Worm (Caenorhabditis elegans) whole organism, mixed stage, embryonic: Measurements from ENCODE around the gene idhb-1.
A peak's percentile ranks its signal among the peaks of the same experiment; 100 is the strongest.

Experiments
- M03D4.4 ChIP-seq: sonication (generic microtip); optimal IDR thresholded peaks from 2 replicates; lab custom pipeline; 2017; ENCODE audit warnings: mild to moderate bottlenecking, missing genetic modification characterization, missing compliant biosample characterization
- bed-3 ChIP-seq: fragments of 200-800 bp; sonication (Bioruptor generic); optimal IDR thresholded peaks from 3 replicates; lab custom pipeline; 2018; ENCODE audit warnings: mild to moderate bottlenecking, missing genetic modification characterization, moderate library complexity, missing compliant biosample characterization
- ceh-43 ChIP-seq: fragments of 200-800 bp; sonication (Bioruptor generic); optimal IDR thresholded peaks from 2 replicates; lab custom pipeline; 2018; ENCODE audit warnings: mild to moderate bottlenecking, missing genetic modification characterization, moderate library complexity, missing compliant biosample characterization
- ceh-83 ChIP-seq: fragments of 200-800 bp; sonication (Bioruptor generic); optimal IDR thresholded peaks from 2 replicates; lab custom pipeline; 2018; ENCODE audit warnings: mild to moderate bottlenecking, missing genetic modification characterization, missing compliant biosample characterization
- ces-1 ChIP-seq: fragments of 150-350 bp; optimal IDR thresholded peaks from 2 replicates; lab custom pipeline; 2014; ENCODE audit warnings: missing biosample characterization, missing genetic modification reagents, missing genetic modification characterization
- drap-1 ChIP-seq: fragments of 200-800 bp; sonication (Bioruptor generic); optimal IDR thresholded peaks from 3 replicates; lab custom pipeline; 2018; ENCODE audit warnings: mild to moderate bottlenecking, missing genetic modification characterization, missing compliant biosample characterization
- elt-1 ChIP-seq: sonication (generic microtip); optimal IDR thresholded peaks from 2 replicates; lab custom pipeline; 2017; ENCODE audit warnings: missing genetic modification characterization, mild to moderate bottlenecking, missing compliant biosample characterization, antibody characterized with exemption, moderate library complexity, borderline replicate concordance; ENCODE audit not compliant: insufficient read depth
- elt-3 ChIP-seq: fragments of 150-350 bp; optimal IDR thresholded peaks from 2 replicates; lab custom pipeline; 2014; ENCODE audit warnings: missing biosample characterization, missing genetic modification characterization
- flh-1 ChIP-seq: fragments of 200-800 bp; sonication (Bioruptor generic); optimal IDR thresholded peaks from 2 replicates; lab custom pipeline; 2018; ENCODE audit warnings: mild to moderate bottlenecking, missing genetic modification characterization, moderate library complexity, missing compliant biosample characterization
- ham-2 ChIP-seq: fragments of 200-800 bp; sonication (Bioruptor generic); optimal IDR thresholded peaks from 2 replicates; lab custom pipeline; 2018; ENCODE audit warnings: mild to moderate bottlenecking, missing genetic modification characterization, missing compliant biosample characterization
- hlh-1 ChIP-seq: fragments of 150-350 bp; optimal IDR thresholded peaks from 2 replicates; lab custom pipeline; 2014; ENCODE audit warnings: missing biosample characterization, missing genetic modification reagents, missing genetic modification characterization
- lin-32 ChIP-seq: fragments of 200-800 bp; sonication (Bioruptor generic); optimal IDR thresholded peaks from 2 replicates; lab custom pipeline; 2018; ENCODE audit warnings: mild to moderate bottlenecking, missing genetic modification characterization, missing compliant biosample characterization
- lsy-2 ChIP-seq: fragments of 150-350 bp; optimal IDR thresholded peaks from 2 replicates; lab custom pipeline; 2014; ENCODE audit warnings: missing biosample characterization, missing genetic modification characterization
- mab-5 ChIP-seq: fragments of 150-350 bp; optimal IDR thresholded peaks from 2 replicates; lab custom pipeline; 2014; ENCODE audit warnings: missing biosample characterization, missing genetic modification characterization
- mep-1 ChIP-seq: fragments of 150-350 bp; optimal IDR thresholded peaks from 2 replicates; lab custom pipeline; 2017; ENCODE audit warnings: missing biosample characterization, missing genetic modification reagents, missing genetic modification characterization, inconsistent platforms
- nhr-12 ChIP-seq: fragments of 150-350 bp; optimal IDR thresholded peaks from 2 replicates; lab custom pipeline; 2014; ENCODE audit warnings: missing biosample characterization, missing genetic modification characterization
- nhr-2 ChIP-seq: fragments of 150-350 bp; optimal IDR thresholded peaks from 2 replicates; lab custom pipeline; 2014; ENCODE audit warnings: missing biosample characterization, missing genetic modification characterization
- nhr-237 ChIP-seq: fragments of 150-350 bp; optimal IDR thresholded peaks from 2 replicates; lab custom pipeline; 2014; ENCODE audit warnings: missing biosample characterization, missing genetic modification characterization
- pha-4 ChIP-seq: fragments of 150-350 bp; optimal IDR thresholded peaks from 2 replicates; lab custom pipeline; 2018; ENCODE audit warnings: missing biosample characterization, missing genetic modification reagents, missing genetic modification characterization
- sem-2 ChIP-seq: fragments of 200-800 bp; sonication (Bioruptor generic); optimal IDR thresholded peaks from 2 replicates; lab custom pipeline; 2018; ENCODE audit warnings: mild to moderate bottlenecking, missing genetic modification characterization, missing compliant biosample characterization
- snpc-4 ChIP-seq: fragments of 150-350 bp; optimal IDR thresholded peaks from 2 replicates; lab custom pipeline; 2014; ENCODE audit warnings: missing biosample characterization, missing genetic modification characterization
- sptf-1 ChIP-seq: sonication (generic microtip); optimal IDR thresholded peaks from 2 replicates; lab custom pipeline; 2017; ENCODE audit warnings: mild to moderate bottlenecking, missing genetic modification characterization, moderate library complexity, missing compliant biosample characterization
- unc-120 ChIP-seq: sonication (generic microtip); optimal IDR thresholded peaks from 2 replicates; lab custom pipeline; 2017; ENCODE audit warnings: missing genetic modification characterization, missing compliant biosample characterization; ENCODE audit not compliant: poor library complexity, severe bottlenecking
- unc-39 ChIP-seq: fragments of 150-350 bp; optimal IDR thresholded peaks from 2 replicates; lab custom pipeline; 2014; ENCODE audit warnings: missing biosample characterization, missing genetic modification characterization
- unc-62 ChIP-seq: fragments of 150-350 bp; optimal IDR thresholded peaks from 2 replicates; lab custom pipeline; 2014; ENCODE audit warnings: missing biosample characterization, missing genetic modification reagents, missing genetic modification characterization
- zip-8 ChIP-seq: fragments of 150-350 bp; optimal IDR thresholded peaks from 2 replicates; lab custom pipeline; 2014; ENCODE audit warnings: missing biosample characterization, missing genetic modification characterization
- ztf-11 ChIP-seq: fragments of 150-350 bp; optimal IDR thresholded peaks from 2 replicates; lab custom pipeline; 2014; ENCODE audit warnings: missing biosample characterization, missing genetic modification characterization

idhb-1 gene

ce11 chrX:14165156-14165555 lies 8.7 kb downstream of the idhb-1 start:
- no peak for TF ChIP-seq M03D4.4 (tag; lab: Kevin White, UChicago)
- no peak for TF ChIP-seq mab-5 (tag; lab: Kevin White, UChicago)
- no peak for TF ChIP-seq lin-32
- TF ChIP-seq sem-2 = no peak
- TF ChIP-seq, all 35 proteins: peak for 0

ce11 chrX:14164234-14164633 lies 9.6 kb downstream of the idhb-1 start, which contains the start of gene vha-20:
TSS of gene vha-20 (minus strand) at chrX:14164506.
- TF ChIP-seq flh-1 (GFP tag; lab: Kevin White, UChicago) = no peak
- TF ChIP-seq nhr-2 (tag; lab: Kevin White, UChicago) = no peak
- no peak for TF ChIP-seq ces-1 (GFP tag; lab: Kevin White, UChicago)
- no peak for TF ChIP-seq unc-39 (tag; lab: Kevin White, UChicago)
- TF ChIP-seq nhr-12 (tag; lab: Kevin White, UChicago) = no peak
- no peak for TF ChIP-seq elt-3 (tag; lab: Kevin White, UChicago)
- TF ChIP-seq, all 35 proteins: peak for 0

ce11 chrX:14161684-14162347 lies 12.0 kb downstream of the idhb-1 start, which contains the start of gene lgc-25:
TSS of gene lgc-25 (minus strand) at chrX:14161734.
- no peak for TF ChIP-seq ham-2 (GFP tag; lab: Kevin White, UChicago)
- TF ChIP-seq, all 35 proteins: peak for 0

- no peak for TF ChIP-seq ham-2 (GFP tag; lab: Kevin White, UChicago)
- TF ChIP-seq hlh-1 (tag; lab: Kevin White, UChicago) = no peak
- TF ChIP-seq bed-3 (GFP tag; lab: Kevin White, UChicago) = no peak
Observed at ce11 chrX:14156913-14157312, 16.9 kb downstream of the idhb-1 start, which contains the start of gene ceh-90. TSS of gene ceh-90 (minus strand) at chrX:14157013.

ce11 chrX:14152644-14153043 lies 21.2 kb downstream of the idhb-1 start:
- TF ChIP-seq unc-120 (tag; lab: Kevin White, UChicago) (no peak), lsy-2 (tag; lab: Kevin White, UChicago) (no peak), elt-1 (no peak), ceh-83 (GFP tag; lab: Kevin White, UChicago) (no peak), elt-3 (tag; lab: Kevin White, UChicago) (no peak), unc-62 (no peak), ceh-43 (GFP tag; lab: Kevin White, UChicago) (no peak), sptf-1 (tag; lab: Kevin White, UChicago) (no peak), zip-8 (tag; lab: Kevin White, UChicago) (no peak), ztf-11 (tag; lab: Kevin White, UChicago) (no peak), ces-1 (GFP tag; lab: Kevin White, UChicago) (no peak), drap-1 (GFP tag; lab: Kevin White, UChicago) (no peak)

- TF ChIP-seq ztf-11 (tag; lab: Kevin White, UChicago) = no peak
- TF ChIP-seq zip-8 (tag; lab: Kevin White, UChicago) = no peak
- TF ChIP-seq elt-3 (tag; lab: Kevin White, UChicago) = no peak
- no peak for TF ChIP-seq bed-3 (GFP tag; lab: Kevin White, UChicago)
- TF ChIP-seq ceh-43 (GFP tag; lab: Kevin White, UChicago) = no peak
- TF ChIP-seq sem-2 = no peak
- no peak for TF ChIP-seq elt-1
- no peak for TF ChIP-seq flh-1 (GFP tag; lab: Kevin White, UChicago)
- no peak for TF ChIP-seq mab-5 (tag; lab: Kevin White, UChicago)
- no peak for TF ChIP-seq hlh-1 (tag; lab: Kevin White, UChicago)
- TF ChIP-seq snpc-4 (tag; lab: Kevin White, UChicago) = no peak
- TF ChIP-seq drap-1 (GFP tag; lab: Kevin White, UChicago) = no peak
Observed at ce11 chrX:14147400-14147799, 26.5 kb downstream of the idhb-1 start, which contains the start of gene akt-2. TSS of gene akt-2 (plus strand) at chrX:14147700.

ce11 chrX:14146740-14147140 lies 27.1 kb downstream of the idhb-1 start:
- TF ChIP-seq pha-4 (tag; lab: Kevin White, UChicago) (peak; percentile 37), unc-120 (tag; lab: Kevin White, UChicago) (peak; percentile 69), unc-62 (no peak), ces-1 (GFP tag; lab: Kevin White, UChicago) (peak; percentile 22), unc-39 (tag; lab: Kevin White, UChicago) (no peak), mep-1 (tag; lab: Kevin White, UChicago) (peak; percentile 18), snpc-4 (tag; lab: Kevin White, UChicago) (no peak), nhr-237 (tag; lab: Kevin White, UChicago) (peak; percentile 55)
